Fruit fly (Drosophila melanogaster): ENCODE results near the gene fax.

Gene fax

DNA sequence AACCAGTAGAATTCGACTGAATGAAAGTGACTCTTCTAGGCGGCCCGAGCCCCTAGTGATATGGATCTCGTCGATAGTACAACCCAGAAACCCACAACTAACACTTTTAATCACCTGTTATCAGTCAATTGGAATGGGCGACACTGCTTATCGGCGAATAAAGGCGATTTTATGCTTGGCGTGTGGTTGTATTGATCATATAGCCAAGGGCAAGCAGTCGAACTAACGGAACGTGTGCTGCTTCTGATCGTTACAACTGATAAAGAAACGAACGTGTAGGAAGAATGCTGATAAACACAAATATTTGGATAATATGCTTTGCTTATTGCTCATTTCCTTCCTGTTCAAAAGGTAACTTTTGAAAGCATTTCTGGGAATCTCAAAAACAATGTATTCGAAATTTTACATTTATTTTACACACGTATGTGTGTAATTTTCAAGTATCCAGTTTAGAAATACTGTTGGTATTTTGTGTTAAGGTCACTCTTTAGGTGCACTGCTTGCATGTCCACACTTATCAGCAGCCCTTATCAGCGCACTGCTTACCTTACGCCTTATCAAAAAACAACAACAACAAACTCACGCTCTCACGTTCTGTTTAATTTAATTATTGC is 30.3 kb downstream of the fax start, which contains the start of gene Agpat4 (continued):
- TF ChIP-seq grau (tag; optimal IDR thresholded peaks at IDR 0.05) (no peak), CG34422 (GFP tag; IDR thresholded peaks at IDR 0.05) (peak; percentile 68; the same call in 1 of the 3 replicates), cwo (GFP tag; optimal IDR thresholded peaks at IDR 0.05) (peak; percentile 85), HHEX (GFP tag; optimal IDR thresholded peaks at IDR 0.05) (peak; percentile 13), sens (GFP tag) (peak; percentile 60), knrl (GFP tag; IDR thresholded peaks at IDR 0.05; ENCODE audit: partially characterized antibody) (peak; percentile 56; the same call in 2 of the 3 replicates), inv (GFP tag; IDR thresholded peaks at IDR 0.05; ENCODE audit: partially characterized antibody) (peak; percentile 23; the same call in 1 of the 2 replicates), stwl (tag; optimal IDR thresholded peaks at IDR 0.05) (peak; percentile 74), Med (GFP tag) (peak; percentile 2), Elba2 (GFP tag; optimal IDR thresholded peaks at IDR 0.05) (peak; percentile 71), MBD-R2 (GFP tag; IDR thresholded peaks at IDR 0.05) (peak; percentile 36; the same call in 1 of the 2 replicates), insv (GFP tag; optimal IDR thresholded peaks at IDR 0.05) (peak in 1 of 2 experiments; percentile 64), ssp (GFP tag; IDR thresholded peaks at IDR 0.05) (peak; percentile 67), CHES-1-like (GFP tag; optimal IDR thresholded peaks at IDR 0.05) (peak; percentile 4), ttk (GFP tag; IDR thresholded peaks at IDR 0.05) (0 out of 2 replicates have a peak, but pooled peaks have one; percentile 49), CG2875 (GFP tag; optimal IDR thresholded peaks at IDR 0.05) (no peak), eyg (GFP tag; optimal IDR thresholded peaks at IDR 0.05) (no peak), bbx (GFP tag; IDR thresholded peaks at IDR 0.05; ENCODE audit: partially characterized antibody) (peak; percentile 38; the same call in 1 of the 2 replicates), HLH4C (GFP tag; IDR thresholded peaks at IDR 0.05; ENCODE audit: partially characterized antibody) (peak; percentile 55; the same call in 1 of the 3 replicates), sob (GFP tag; IDR thresholded peaks at IDR 0.05) (peak; percentile 4; the same call in 1 of the 2 replicates), CG2116 (GFP tag; optimal IDR thresholded peaks at IDR 0.05) (peak; percentile 15), CG2712 (tag; optimal IDR thresholded peaks at IDR 0.05) (peak; percentile 6), BEAF-32 (GFP tag; optimal IDR thresholded peaks at IDR 0.05) (peak; percentile 29), CG12236 (GFP tag; optimal IDR thresholded peaks at IDR 0.05) (no peak), Dfd (GFP tag; optimal IDR thresholded peaks at IDR 0.05) (peak in 1 of 2 experiments; percentile 80), Opbp (GFP tag; IDR thresholded peaks at IDR 0.05; ENCODE audit: partially characterized antibody) (peak; percentile 35; the same call in 1 of the 3 replicates), CG32532 (GFP tag; IDR thresholded peaks at IDR 0.05) (peak; percentile 32; the same call in 1 of the 2 replicates), CG4617 (GFP tag; optimal IDR thresholded peaks at IDR 0.05; ENCODE audit: borderline replicate concordance) (peak; percentile 26), D19B (GFP tag; optimal IDR thresholded peaks at IDR 0.05) (no peak), Hey (tag; optimal IDR thresholded peaks at IDR 0.05) (peak; percentile 34), ara (GFP tag; IDR thresholded peaks at IDR 0.05) (no peak), CG34224 (GFP tag; IDR thresholded peaks at IDR 0.05; ENCODE audit: partially characterized antibody) (no peak), CG14710 (tag; optimal IDR thresholded peaks at IDR 0.05) (peak; percentile 26), CG9797 (GFP tag; optimal IDR thresholded peaks at IDR 0.05) (peak; percentile 62), CG9437 (GFP tag; optimal IDR thresholded peaks at IDR 0.05) (peak; percentile 51), bcd (GFP tag; optimal IDR thresholded peaks at IDR 0.05) (peak; percentile 7), CG4404 (GFP tag; IDR thresholded peaks at IDR 0.05) (no peak), prd (optimal IDR thresholded peaks at IDR 0.05) (no peak), prd (GFP tag; IDR thresholded peaks at IDR 0.05) (no peak), CG10431 (GFP tag; optimal IDR thresholded peaks at IDR 0.05) (no peak), Eip74EF (GFP tag; optimal IDR thresholded peaks at IDR 0.05) (peak in 1 of 2 experiments; percentile 81), amos (GFP tag; IDR thresholded peaks at IDR 0.05; ENCODE audit: partially characterized antibody) (peak; percentile 44; the same call in 1 of the 2 replicates), ranshi (GFP tag; IDR thresholded peaks at IDR 0.05) (no peak), phol (tag; optimal IDR thresholded peaks at IDR 0.05) (peak; percentile 23), bsh (GFP tag; optimal IDR thresholded peaks at IDR 0.05) (no peak), CG12769 (tag; optimal IDR thresholded peaks at IDR 0.05) (peak; percentile 12), CG3281 (GFP tag; optimal IDR thresholded peaks at IDR 0.05) (no peak)

Measured in whole organism, embryonic.